Worm (Caenorhabditis elegans) whole organism, L2 larva: ENCODE results near the gene str-73.

Source experiments
- R02D3.7 ChIP-seq: fragments of 150-350 bp; optimal IDR thresholded peaks from 2 replicates; lab custom pipeline; 2014; ENCODE audit warnings: missing biosample characterization, missing genetic modification characterization
- zag-1 ChIP-seq: fragments of 150-350 bp; optimal IDR thresholded peaks from 2 replicates; lab custom pipeline; 2014; ENCODE audit warnings: missing biosample characterization, missing genetic modification characterization
- ztf-4 ChIP-seq: fragments of 150-350 bp; optimal IDR thresholded peaks from 2 replicates; lab custom pipeline; 2014; ENCODE audit warnings: missing biosample characterization, missing genetic modification characterization

DNA sequence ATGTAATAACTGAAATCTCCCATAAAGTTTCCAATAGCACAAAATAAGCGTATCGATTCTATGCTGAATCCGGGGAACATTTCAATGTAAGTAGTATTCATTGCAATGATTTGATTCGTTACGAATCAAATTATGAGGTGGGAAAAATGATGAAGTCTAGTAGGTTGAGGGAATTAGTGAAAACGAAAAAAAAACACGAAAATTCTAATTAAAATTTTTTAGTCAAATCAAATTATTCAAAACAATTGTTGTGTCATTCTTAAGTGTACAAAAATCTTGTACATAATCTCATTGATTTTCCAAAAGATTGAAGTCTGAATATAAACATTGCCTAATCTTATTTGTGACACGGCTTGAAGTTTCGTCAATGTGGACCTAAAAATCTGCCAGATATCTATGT is 5.6 kb upstream of the str-73 start, which contains the start of gene srw-29:
- TF ChIP-seq ztf-4, result no peak
- no peak for TF ChIP-seq R02D3.7 (tag; lab: Kevin White, UChicago)
- no peak for TF ChIP-seq zag-1
